Worm (Caenorhabditis elegans) whole organism, young adult: ENCODE data around the gene D2023.6.

ENCODE experiments used
- F10E7.11 ChIP-seq: sonication (generic microtip); optimal IDR thresholded peaks from 2 replicates; lab custom pipeline; 2017; ENCODE audit warnings: mild to moderate bottlenecking, missing genetic modification characterization, moderate library complexity, missing compliant biosample characterization
- F23B12.7 ChIP-seq: sonication (generic microtip); optimal IDR thresholded peaks from 2 replicates; lab custom pipeline; 2017; ENCODE audit warnings: missing genetic modification characterization, mild to moderate bottlenecking, missing compliant biosample characterization, antibody characterized with exemption, moderate library complexity; ENCODE audit not compliant: insufficient read depth
- F49E8.2 ChIP-seq: sonication (generic microtip); optimal IDR thresholded peaks from 3 replicates; lab custom pipeline; 2017; ENCODE audit warnings: missing genetic modification characterization, mild to moderate bottlenecking, missing compliant biosample characterization, antibody characterized with exemption, moderate library complexity; ENCODE audit not compliant: insufficient read depth
- F52B5.7 ChIP-seq: sonication (generic microtip); optimal IDR thresholded peaks from 2 replicates; lab custom pipeline; 2016; ENCODE audit warnings: mild to moderate bottlenecking, missing genetic modification characterization, missing compliant biosample characterization
- F55B11.4 ChIP-seq: sonication (generic microtip); optimal IDR thresholded peaks from 2 replicates; lab custom pipeline; 2016; ENCODE audit warnings: missing compliant biosample characterization, missing genetic modification characterization, borderline replicate concordance; ENCODE audit not compliant: insufficient read depth
- F57C9.4 ChIP-seq: sonication (generic microtip); optimal IDR thresholded peaks from 2 replicates; lab custom pipeline; 2017; ENCODE audit warnings: mild to moderate bottlenecking, missing genetic modification characterization, missing compliant biosample characterization
- T26A5.8 ChIP-seq: sonication (generic microtip); optimal IDR thresholded peaks from 2 replicates; lab custom pipeline; 2016; ENCODE audit warnings: missing genetic modification characterization, missing compliant biosample characterization
- Y53G8AR.9 ChIP-seq: fragments of 200-800 bp; sonication (Bioruptor generic); conservative IDR thresholded peaks from 2 replicates; pipeline ENCODE4 v1.3.6; 2022; ENCODE audit warnings: missing genetic modification reagents, missing genetic modification characterization, missing compliant biosample characterization
- Y67H2A.10 ChIP-seq: fragments of 200-800 bp; sonication (Bioruptor generic); conservative IDR thresholded peaks from 2 replicates; pipeline ENCODE4 v1.3.6; 2022; ENCODE audit warnings: missing genetic modification reagents, missing genetic modification characterization, missing compliant biosample characterization
- ZK185.1 ChIP-seq: sonication (generic microtip); optimal IDR thresholded peaks from 2 replicates; lab custom pipeline; 2016; ENCODE audit warnings: mild to moderate bottlenecking, missing genetic modification characterization, missing compliant biosample characterization; ENCODE audit not compliant: poor library complexity, severe bottlenecking
- aptf-2 ChIP-seq: fragments of 200-800 bp; sonication (Bioruptor generic); conservative IDR thresholded peaks from 2 replicates; pipeline ENCODE4 v1.3.6; 2022; ENCODE audit warnings: missing genetic modification reagents, missing genetic modification characterization, missing compliant biosample characterization
- atf-7 ChIP-seq: sonication (generic microtip); optimal IDR thresholded peaks from 2 replicates; lab custom pipeline; 2017; ENCODE audit warnings: mild to moderate bottlenecking, missing genetic modification characterization, missing compliant biosample characterization
- bed-1 ChIP-seq: fragments of 200-800 bp; sonication (Bioruptor generic); IDR thresholded peaks from 2 replicates; pipeline ENCODE4 v1.3.6; 2022; ENCODE audit warnings: missing genetic modification reagents, missing genetic modification characterization, missing compliant biosample characterization
- bed-2 ChIP-seq: fragments of 200-800 bp; sonication (Bioruptor generic); IDR thresholded peaks from 2 replicates; pipeline ENCODE4 v1.3.6; 2022; ENCODE audit warnings: missing genetic modification reagents, missing genetic modification characterization, missing compliant biosample characterization
- ceh-27 ChIP-seq: fragments of 200-800 bp; sonication (Bioruptor generic); optimal IDR thresholded peaks from 2 replicates; lab custom pipeline; 2018; ENCODE audit warnings: mild to moderate bottlenecking, missing genetic modification characterization, moderate library complexity, missing compliant biosample characterization
- dpl-1 ChIP-seq: fragments of 150-350 bp; optimal IDR thresholded peaks from 2 replicates; lab custom pipeline; 2014; ENCODE audit warnings: missing biosample characterization, missing genetic modification reagents, missing genetic modification characterization
- ets-4 ChIP-seq: fragments of 200-800 bp; sonication (Bioruptor generic); optimal IDR thresholded peaks from 2 replicates; lab custom pipeline; 2018; ENCODE audit warnings: mild to moderate bottlenecking, missing genetic modification characterization, missing compliant biosample characterization
- fkh-3 ChIP-seq: sonication (generic microtip); optimal IDR thresholded peaks from 2 replicates; lab custom pipeline; 2016; ENCODE audit warnings: mild to moderate bottlenecking, missing genetic modification characterization, missing compliant biosample characterization
- hlh-26 ChIP-seq: fragments of 200-800 bp; sonication (Bioruptor generic); conservative IDR thresholded peaks from 2 replicates; pipeline ENCODE4 v1.3.6; 2022; ENCODE audit warnings: missing genetic modification reagents, missing genetic modification characterization, missing compliant biosample characterization
- hmg-1.2 ChIP-seq: fragments of 200-800 bp; sonication (Bioruptor generic); IDR thresholded peaks from 2 replicates; pipeline ENCODE4 v1.3.6; 2022; ENCODE audit warnings: missing genetic modification reagents, missing genetic modification characterization, missing compliant biosample characterization
- lag-1 ChIP-seq: fragments of 200-800 bp; sonication (Bioruptor generic); IDR thresholded peaks from 2 replicates; pipeline ENCODE4 v1.3.6; 2022; ENCODE audit warnings: missing genetic modification reagents, missing genetic modification characterization, missing compliant biosample characterization
- let-607 ChIP-seq, 2 experiments: fragments of 200-800 bp in 1 of 2; sonication (Bioruptor generic) in 1 of 2; sonication (generic microtip) in 1 of 2; optimal IDR thresholded peaks; 2 replicates each; lab custom pipeline; 2016 to 2018; ENCODE audit warnings: mild to moderate bottlenecking in 2 of 2, missing compliant biosample characterization in 2 of 2, missing genetic modification characterization in 2 of 2, moderate library complexity in 2 of 2, missing genotype in 1 of 2
- lin-35 ChIP-seq, 3 experiments: fragments of 150-350 bp in 2 of 3; sonication (generic microtip) in 1 of 3; optimal IDR thresholded peaks; 2 replicates each; lab custom pipeline; 2014 to 2018; ENCODE audit warnings: missing biosample characterization in 3 of 3, missing genetic modification characterization in 3 of 3, missing genetic modification reagents in 3 of 3
- lsl-1 ChIP-seq: fragments of 200-800 bp; sonication (Bioruptor generic); optimal IDR thresholded peaks from 2 replicates; lab custom pipeline; 2018; ENCODE audit warnings: mild to moderate bottlenecking, missing genetic modification characterization, moderate library complexity, missing compliant biosample characterization
- madf-3 ChIP-seq: fragments of 200-800 bp; sonication (Bioruptor generic); IDR thresholded peaks from 2 replicates; pipeline ENCODE4 v1.3.6; 2022; ENCODE audit warnings: missing genetic modification reagents, missing genetic modification characterization, missing compliant biosample characterization
- mes-4 ChIP-seq: sonication (generic microtip); optimal IDR thresholded peaks from 2 replicates; lab custom pipeline; 2016; ENCODE audit warnings: missing genotype, missing genetic modification characterization, missing compliant biosample characterization
- nfyb-1 ChIP-seq: fragments of 200-800 bp; sonication (Bioruptor generic); IDR thresholded peaks from 2 replicates; pipeline ENCODE4 v1.3.6; 2022; ENCODE audit warnings: missing genetic modification reagents, missing genetic modification characterization, missing compliant biosample characterization
- nhr-120 ChIP-seq: fragments of 200-800 bp; sonication (Bioruptor generic); IDR thresholded peaks from 2 replicates; pipeline ENCODE4 v1.3.6; 2022; ENCODE audit warnings: missing genetic modification characterization, missing compliant biosample characterization
- nhr-179 ChIP-seq: sonication (generic microtip); optimal IDR thresholded peaks from 2 replicates; lab custom pipeline; 2016; ENCODE audit warnings: mild to moderate bottlenecking, missing genetic modification characterization, missing compliant biosample characterization
- nhr-80 ChIP-seq: sonication (generic microtip); optimal IDR thresholded peaks from 2 replicates; lab custom pipeline; 2016; ENCODE audit warnings: missing genetic modification characterization, missing compliant biosample characterization
- pbrm-1 ChIP-seq: fragments of 200-800 bp; sonication (Bioruptor generic); IDR thresholded peaks from 2 replicates; pipeline ENCODE4 v1.3.6; 2022; ENCODE audit warnings: missing genetic modification reagents, missing genetic modification characterization, missing compliant biosample characterization
- pha-4 ChIP-seq: fragments of 150-350 bp; sonication (generic microtip); optimal IDR thresholded peaks from 2 replicates; lab custom pipeline; 2014; ENCODE audit warnings: missing biosample characterization, missing genetic modification reagents, missing genetic modification characterization
- rcor-1 ChIP-seq: fragments of 200-800 bp; sonication (Bioruptor generic); IDR thresholded peaks from 2 replicates; pipeline ENCODE4 v1.3.6; 2022; ENCODE audit warnings: missing genetic modification reagents, missing genetic modification characterization, missing compliant biosample characterization
- sea-2 ChIP-seq: fragments of 200-800 bp; sonication (Bioruptor generic); IDR thresholded peaks from 2 replicates; pipeline ENCODE4 v1.3.6; 2022; ENCODE audit warnings: missing genetic modification characterization, missing compliant biosample characterization
- snpc-3.4 ChIP-seq: sonication (generic microtip); optimal IDR thresholded peaks from 2 replicates; lab custom pipeline; 2017; ENCODE audit warnings: missing genetic modification characterization, mild to moderate bottlenecking, missing compliant biosample characterization, antibody characterized with exemption, moderate library complexity, missing genotype, missing genetic modification reagents
- snpc-4 ChIP-seq, 5 experiments: fragments of 150-350 bp in 1 of 5; sonication (generic microtip) in 4 of 5; optimal IDR thresholded peaks; 2 replicates each; lab custom pipeline; 2014 to 2018; ENCODE audit warnings: missing genetic modification characterization in 5 of 5, missing biosample characterization in 3 of 5, antibody characterized with exemption in 2 of 5, mild to moderate bottlenecking in 2 of 5, missing compliant biosample characterization in 2 of 5, missing genotype in 2 of 5, moderate library complexity in 2 of 5, missing genetic modification reagents in 1 of 5
- sptf-2 ChIP-seq: fragments of 200-800 bp; sonication (Bioruptor generic); optimal IDR thresholded peaks from 2 replicates; lab custom pipeline; 2018; ENCODE audit warnings: mild to moderate bottlenecking, missing genetic modification characterization, missing compliant biosample characterization
- tbp1 ChIP-seq: fragments of 200-800 bp; sonication (Bioruptor generic); optimal IDR thresholded peaks from 2 replicates; lab custom pipeline; 2018; ENCODE audit warnings: mild to moderate bottlenecking, missing genetic modification characterization, missing compliant biosample characterization
- tlf-1 ChIP-seq: fragments of 200-800 bp; sonication (Bioruptor generic); optimal IDR thresholded peaks from 2 replicates; lab custom pipeline; 2018; ENCODE audit warnings: mild to moderate bottlenecking, missing genetic modification characterization, missing compliant biosample characterization
- unc-130 ChIP-seq: sonication (generic microtip); optimal IDR thresholded peaks from 2 replicates; lab custom pipeline; 2016; ENCODE audit warnings: missing genetic modification reagents, missing genetic modification characterization, missing compliant biosample characterization
- ztf-6 ChIP-seq: fragments of 200-800 bp; sonication (Bioruptor generic); IDR thresholded peaks from 2 replicates; pipeline ENCODE4 v1.3.6; 2022; ENCODE audit warnings: missing genetic modification reagents, missing genetic modification characterization, missing compliant biosample characterization

D2023.6 gene

DNA sequence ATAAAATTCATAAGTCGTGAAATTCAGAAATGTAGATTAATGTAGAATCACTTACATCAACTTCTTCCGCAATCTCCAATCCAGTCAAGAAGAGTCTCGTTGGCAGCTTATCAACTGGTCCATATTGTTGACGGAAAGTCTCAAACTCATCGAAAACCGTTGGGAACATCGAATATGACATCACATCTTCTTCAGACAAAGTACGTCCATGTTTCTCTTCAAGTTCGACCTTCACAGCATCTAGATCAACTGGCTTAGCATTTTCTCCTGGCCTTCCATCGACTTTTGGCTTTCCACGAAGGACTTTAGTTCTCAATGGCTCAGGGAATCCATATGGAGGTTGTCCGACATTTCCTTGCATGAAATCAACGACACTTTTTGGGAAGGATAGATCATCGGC, 8.4 kb upstream of the D2023.6 start:
- TF ChIP-seq nfyb-1 (peak; percentile 24; the same call in 1 of the 2 replicates), snpc-4 (GFP tag; optimal IDR thresholded peaks at IDR 0.05; lab: Kevin White, UChicago) (no peak), snpc-4 (tag; optimal IDR thresholded peaks at IDR 0.05; lab: Kevin White, UChicago) (no peak), mes-4 (tag; lab: Kevin White, UChicago) (no peak), lin-35 (GFP tag; optimal IDR thresholded peaks at IDR 0.05; lab: Kevin White, UChicago) (peak in 1 of 3 experiments; percentile 18), hmg-1.2 (peak; percentile 19; the same call in 1 of the 2 replicates), tlf-1 (GFP tag; lab: Kevin White, UChicago) (no peak)

DNA sequence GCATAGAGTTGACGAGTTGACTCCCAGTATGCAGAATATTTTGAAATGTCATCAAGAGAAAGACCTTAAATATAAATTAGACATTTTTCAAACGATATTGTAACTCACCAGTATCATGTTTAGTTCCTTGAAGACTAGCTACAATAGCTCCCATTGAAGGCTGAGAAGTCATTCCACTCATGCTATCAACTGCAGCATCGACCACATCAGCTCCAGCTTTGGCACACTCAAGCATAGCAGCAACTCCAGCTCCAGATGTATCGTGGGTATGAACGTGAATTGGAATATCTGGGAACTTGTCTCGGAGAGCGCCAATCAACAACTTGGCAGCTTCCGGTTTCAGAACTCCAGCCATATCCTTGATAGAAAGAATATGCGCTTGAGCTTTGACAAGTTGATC, 7.7 kb upstream of the D2023.6 start:
- TF ChIP-seq nhr-120 (GFP tag; lab: Robert Waterston, UW) (0 out of 2 replicates have a peak, but pooled peaks have one; percentile 12), snpc-3.4 (tag; lab: Kevin White, UChicago) (no peak), unc-130 (GFP tag; lab: Kevin White, UChicago) (no peak), madf-3 (GFP tag; lab: Robert Waterston, UW) (0 out of 2 replicates have a peak, but pooled peaks have one; percentile 54), ZK185.1 (tag; lab: Kevin White, UChicago) (no peak)

ce11 chrV:11820551-11820950, 6.6 kb upstream of the D2023.6 start:
- TF ChIP-seq T26A5.8 (tag; lab: Kevin White, UChicago) (no peak), nhr-80 (tag; lab: Kevin White, UChicago) (peak; percentile 51), F52B5.7 (tag; lab: Kevin White, UChicago) (no peak), F49E8.2 (tag; lab: Kevin White, UChicago) (no peak), Y53G8AR.9 (GFP tag; lab: Robert Waterston, UW) (0 out of 2 replicates have a peak, but pooled peaks have one; percentile 39), bed-2 (no peak), F23B12.7 (no peak), let-607 (tag; optimal IDR thresholded peaks at IDR 0.05; lab: Kevin White, UChicago) (no peak), ceh-27 (GFP tag; lab: Kevin White, UChicago) (no peak)

DNA sequence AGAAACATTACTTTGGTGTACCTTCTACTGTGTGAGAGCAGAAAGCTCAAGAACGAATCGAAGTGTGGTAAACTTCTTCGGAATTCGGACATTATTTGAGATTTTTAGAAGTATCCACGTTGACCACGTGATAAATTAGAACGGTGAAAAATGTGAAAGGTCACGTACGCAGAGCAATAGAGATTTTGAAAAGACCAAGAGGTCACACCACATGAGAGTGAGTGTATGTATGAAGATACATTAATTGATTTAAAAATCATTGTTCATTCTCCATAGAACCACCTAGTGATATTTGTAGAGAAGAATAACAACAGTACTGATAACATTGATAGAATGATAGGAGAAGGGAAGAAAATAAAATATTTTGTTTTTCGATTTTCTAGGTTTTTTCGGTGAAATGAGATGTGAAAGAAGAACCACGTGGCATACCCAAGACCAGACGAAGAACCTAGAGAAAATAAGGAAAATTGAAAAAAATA, 4.7 kb upstream of the D2023.6 start, which contains the start of gene pyc-1:
Gene pyc-1 (minus strand): TSS at position 69 of the 479 bp plus-strand sequence.
- TF ChIP-seq Y67H2A.10 (GFP tag; lab: Robert Waterston, UW) (no peak), atf-7 (tag; lab: Kevin White, UChicago) (no peak), snpc-4 (GFP tag; optimal IDR thresholded peaks at IDR 0.05; lab: Kevin White, UChicago) (no peak), snpc-4 (tag; optimal IDR thresholded peaks at IDR 0.05; lab: Kevin White, UChicago) (peak in 2 of 4 experiments; percentile 2 to 28), sea-2 (no peak), tbp1 (GFP tag; lab: Kevin White, UChicago) (peak; percentile 16), F49E8.2 (tag; lab: Kevin White, UChicago) (no peak), F23B12.7 (peak; percentile 24), lsl-1 (GFP tag; lab: Kevin White, UChicago) (no peak), let-607 (tag; optimal IDR thresholded peaks at IDR 0.05; lab: Kevin White, UChicago) (no peak), F10E7.11 (no peak), F57C9.4 (tag; lab: Kevin White, UChicago) (no peak), sptf-2 (GFP tag; lab: Kevin White, UChicago) (no peak), tlf-1 (GFP tag; lab: Kevin White, UChicago) (no peak), F55B11.4 (tag; lab: Kevin White, UChicago) (no peak), rcor-1 (GFP tag; lab: Robert Waterston, UW) (no peak), unc-130 (GFP tag; lab: Kevin White, UChicago) (no peak), nhr-179 (no peak), pbrm-1 (GFP tag; lab: Robert Waterston, UW) (no peak), bed-1 (no peak), lag-1 (GFP tag; lab: Robert Waterston, UW) (no peak), aptf-2 (GFP tag; lab: Robert Waterston, UW) (no peak), hlh-26 (GFP tag; lab: Robert Waterston, UW) (no peak), dpl-1 (no peak), fkh-3 (no peak), pha-4 (peak; percentile 55), ztf-6 (GFP tag; lab: Robert Waterston, UW) (no peak), ets-4 (peak; percentile 8)
